Worm (Caenorhabditis elegans) whole organism, L4 larva: Measurements from ENCODE around the gene ZK813.4.

Experiments
- F49E8.2 ChIP-seq: sonication (generic microtip); optimal IDR thresholded peaks from 2 replicates; lab custom pipeline; 2016; ENCODE audit warnings: missing compliant biosample characterization, mild to moderate bottlenecking, missing genetic modification characterization, borderline replicate concordance
- ceh-28 ChIP-seq: fragments of 150-350 bp; optimal IDR thresholded peaks from 2 replicates; lab custom pipeline; 2014; ENCODE audit warnings: missing biosample characterization, missing genetic modification reagents, missing genetic modification characterization
- ctbp-1 ChIP-seq: fragments of 200-800 bp; sonication (Bioruptor generic); IDR thresholded peaks from 2 replicates; pipeline ENCODE4 v1.3.6; 2022; ENCODE audit warnings: missing genetic modification reagents, missing genetic modification characterization, missing compliant biosample characterization
- dmd-8 ChIP-seq: fragments of 200-800 bp; sonication (Bioruptor generic); IDR thresholded peaks from 2 replicates; pipeline ENCODE4 v1.3.6; 2022; ENCODE audit warnings: missing genetic modification characterization, missing compliant biosample characterization
- dpl-1 ChIP-seq: fragments of 150-350 bp; optimal IDR thresholded peaks from 2 replicates; lab custom pipeline; 2014; ENCODE audit warnings: missing biosample characterization, missing genetic modification reagents, missing genetic modification characterization
- fkh-10 ChIP-seq: fragments of 150-350 bp; optimal IDR thresholded peaks from 2 replicates; lab custom pipeline; 2014; ENCODE audit warnings: missing biosample characterization, missing genetic modification reagents, missing genetic modification characterization
- mep-1 ChIP-seq: fragments of 150-350 bp; sonication (generic microtip); optimal IDR thresholded peaks from 3 replicates; lab custom pipeline; 2014; ENCODE audit warnings: missing biosample characterization, missing genetic modification characterization
- nhr-25 ChIP-seq: sonication (generic microtip); optimal IDR thresholded peaks from 2 replicates; lab custom pipeline; 2017; ENCODE audit warnings: missing genetic modification characterization, mild to moderate bottlenecking, missing compliant biosample characterization, antibody characterized with exemption, moderate library complexity, borderline replicate concordance; ENCODE audit not compliant: insufficient read depth
- nhr-77 ChIP-seq: fragments of 150-350 bp; optimal IDR thresholded peaks from 2 replicates; lab custom pipeline; 2014; ENCODE audit warnings: missing biosample characterization, missing genetic modification characterization
- pha-4 ChIP-seq, 2 experiments: fragments of 150-350 bp in 1 of 2; fragments of 200-800 bp in 1 of 2; sonication (Bioruptor generic) in 1 of 2; IDR thresholded peaks in 1 of 2; optimal IDR thresholded peaks in 1 of 2; 2 replicates each; pipeline versions ENCODE4 v1.3.6 to Lab custom; 2014 to 2022; ENCODE audit warnings: missing genetic modification characterization in 2 of 2, missing genetic modification reagents in 2 of 2, missing biosample characterization in 1 of 2, missing compliant biosample characterization in 1 of 2
- snpc-4 ChIP-seq: fragments of 150-350 bp; optimal IDR thresholded peaks from 2 replicates; lab custom pipeline; 2014; ENCODE audit warnings: missing biosample characterization, missing genetic modification characterization
- unc-130 ChIP-seq: sonication (generic microtip); optimal IDR thresholded peaks from 2 replicates; lab custom pipeline; 2016; ENCODE audit warnings: missing genetic modification reagents, missing genetic modification characterization, missing compliant biosample characterization
- unc-62 ChIP-seq, 3 experiments: fragments of 150-350 bp in 1 of 3; sonication (generic microtip); optimal IDR thresholded peaks in 2 of 3; peaks in 1 of 3; 1 replicate in 1 of 3; 2 replicates in 2 of 3; lab custom pipeline; 2014 to 2017; ENCODE audit warnings: missing biosample characterization in 3 of 3, missing genetic modification characterization in 3 of 3, missing genetic modification reagents in 3 of 3, missing genotype in 1 of 3

DNA sequence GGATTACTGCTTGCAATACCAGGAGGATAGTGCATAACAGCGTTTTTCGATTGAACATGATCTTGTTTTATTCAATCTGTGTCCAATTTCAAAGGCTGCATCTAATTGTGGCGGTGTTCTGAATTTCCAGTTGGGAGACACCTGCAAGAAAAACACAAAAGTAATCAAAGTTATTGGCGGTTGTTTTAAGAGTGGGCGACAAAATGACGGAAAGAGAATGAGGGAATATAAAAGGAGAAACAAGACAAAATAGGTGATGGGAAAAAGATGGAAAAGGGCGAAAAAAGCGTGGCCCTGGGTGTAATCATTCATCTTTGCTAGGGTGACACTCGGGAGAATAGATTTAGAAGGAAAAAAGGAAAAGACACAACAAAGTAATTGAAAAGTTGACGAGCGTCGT lies 35.9 kb upstream of the ZK813.4 start, which contains the start of the genes ZK377.15 and sax-3:
- TF ChIP-seq ceh-28 (no peak), unc-130 (GFP tag; lab: Kevin White, UChicago) (no peak), unc-62 (GFP tag; optimal IDR thresholded peaks at IDR 0.05 in 1 of 2; lab: Kevin White, UChicago) (no peak), unc-62 (tag; optimal IDR thresholded peaks at IDR 0.05; lab: Kevin White, UChicago) (no peak), ctbp-1 (GFP tag; lab: Robert Waterston, UW) (no peak), fkh-10 (no peak), nhr-77 (tag; lab: Kevin White, UChicago) (no peak), mep-1 (no peak), pha-4 (GFP tag; IDR thresholded peaks at IDR 0.05; lab: Robert Waterston, UW) (no peak), pha-4 (tag; optimal IDR thresholded peaks at IDR 0.05; lab: Kevin White, UChicago) (no peak), dpl-1 (no peak), snpc-4 (tag; lab: Kevin White, UChicago) (no peak), F49E8.2 (tag; lab: Kevin White, UChicago) (no peak), dmd-8 (GFP tag; lab: Robert Waterston, UW) (no peak), nhr-25 (tag; lab: Kevin White, UChicago) (no peak)
